Worm (Caenorhabditis elegans): ENCODE data around the gene arx-3.

Gene arx-3

ce11 chrIII:12015183-12015582 lies 43.1 kb downstream of the arx-3 start:
- TF ChIP-seq madf-9 (GFP tag; conservative IDR thresholded peaks at IDR 0.05) (no peak), zfp-2 (tag; optimal IDR thresholded peaks at IDR 0.05) (no peak), jun-1 (tag; optimal IDR thresholded peaks at IDR 0.05) (no peak), vab-7 (GFP tag; IDR thresholded peaks at IDR 0.05) (no peak), aly-2 (tag; optimal IDR thresholded peaks at IDR 0.05) (no peak), ztf-11 (tag; optimal IDR thresholded peaks at IDR 0.05) (no peak)

ce11 chrIII:12014503-12014902 lies 43.8 kb downstream of the arx-3 start:
- TF ChIP-seq ceh-28 (tag; optimal IDR thresholded peaks at IDR 0.05) (no peak), F49E8.2 (tag; optimal IDR thresholded peaks at IDR 0.05; ENCODE audit: borderline replicate concordance) (no peak), egl-43 (GFP tag; IDR thresholded peaks at IDR 0.05) (no peak), ama-1 (optimal IDR thresholded peaks at IDR 0.05) (no peak), vab-7 (GFP tag; IDR thresholded peaks at IDR 0.05) (no peak), D1046.2 (GFP tag; IDR thresholded peaks at IDR 0.05) (no peak), aly-2 (tag; optimal IDR thresholded peaks at IDR 0.05) (no peak), unc-39 (tag; optimal IDR thresholded peaks at IDR 0.05) (no peak), sdz-12 (GFP tag; optimal IDR thresholded peaks at IDR 0.05) (no peak), zfp-3 (GFP tag; conservative IDR thresholded peaks at IDR 0.05) (no peak), unc-62 (GFP tag; optimal IDR thresholded peaks at IDR 0.05 in 1 of 2) (no peak), unc-62 (tag; optimal IDR thresholded peaks at IDR 0.05) (no peak), snpc-1.2 (GFP tag; IDR thresholded peaks at IDR 0.05) (no peak), lin-38 (GFP tag; IDR thresholded peaks at IDR 0.05) (no peak)

- TF ChIP-seq nhr-237 (tag; optimal IDR thresholded peaks at IDR 0.05) (no peak), ceh-28 (tag; optimal IDR thresholded peaks at IDR 0.05) (peak; percentile 68)
These were observed 44.5 kb downstream of the arx-3 start for ce11 chrIII:12013718-12014117.

ce11 chrIII:12013054-12013453 lies 45.2 kb downstream of the arx-3 start:
- TF ChIP-seq ceh-20 (GFP tag; IDR thresholded peaks at IDR 0.05) = no peak
- peak; percentile 51 for TF ChIP-seq aha-1 (tag)
- TF ChIP-seq sdz-12 (GFP tag; optimal IDR thresholded peaks at IDR 0.05) = no peak
- TF ChIP-seq ZK546.5 (tag; optimal IDR thresholded peaks at IDR 0.05) = no peak
- peak; percentile 9 for TF ChIP-seq nhr-28 (tag; optimal IDR thresholded peaks at IDR 0.05)
- no peak for TF ChIP-seq dmd-8 (GFP tag; IDR thresholded peaks at IDR 0.05)
- TF ChIP-seq ceh-82 (tag; optimal IDR thresholded peaks at IDR 0.05) = no peak
- TF ChIP-seq mxl-3 (GFP tag; optimal IDR thresholded peaks at IDR 0.05) = peak; percentile 9

ce11 chrIII:12009764-12010163 lies 48.5 kb downstream of the arx-3 start:
- TF ChIP-seq hlh-30 (tag; optimal IDR thresholded peaks at IDR 0.05; ENCODE audit: insufficient read depth) (peak; percentile 39), ztf-7 (tag; optimal IDR thresholded peaks at IDR 0.05) (no peak), Y105C5A.15 (GFP tag; IDR thresholded peaks at IDR 0.05) (no peak), vab-7 (GFP tag; IDR thresholded peaks at IDR 0.05) (no peak), arid-1 (GFP tag; conservative IDR thresholded peaks at IDR 0.05) (no peak), cey-2 (tag; optimal IDR thresholded peaks at IDR 0.05; ENCODE audit: borderline replicate concordance, insufficient read depth) (no peak), daf-16 (GFP tag; optimal IDR thresholded peaks at IDR 0.05) (no peak), daf-16 (tag; optimal IDR thresholded peaks at IDR 0.05) (no peak), aha-1 (tag) (no peak), pqm-1 (tag; optimal IDR thresholded peaks at IDR 0.05) (no peak)

ce11 chrIII:12009321-12009720 lies 48.9 kb downstream of the arx-3 start:
- TF ChIP-seq F37D6.2 (tag; optimal IDR thresholded peaks at IDR 0.05) (no peak), hif-1 (tag; optimal IDR thresholded peaks at IDR 0.05) (no peak), unc-62 (GFP tag; optimal IDR thresholded peaks at IDR 0.05 in 1 of 2) (peak in 1 of 2 experiments; percentile 1), unc-62 (tag; optimal IDR thresholded peaks at IDR 0.05) (no peak), F44E2.7 (GFP tag; IDR thresholded peaks at IDR 0.05) (no peak), nhr-6 (tag; optimal IDR thresholded peaks at IDR 0.05) (no peak), tra-1 (GFP tag; IDR thresholded peaks at IDR 0.05) (no peak), set-16 (GFP tag; IDR thresholded peaks at IDR 0.05) (no peak), Y75B8A.6 (GFP tag; IDR thresholded peaks at IDR 0.05) (no peak), mep-1 (tag; optimal IDR thresholded peaks at IDR 0.05) (no peak), mdl-1 (tag; optimal IDR thresholded peaks at IDR 0.05) (no peak), fos-1 (tag; optimal IDR thresholded peaks at IDR 0.05) (no peak), aha-1 (tag) (peak; percentile 91)

Data from whole organism, L4 larva.